Fruit fly (Drosophila melanogaster) whole organism, embryonic: ENCODE results near the gene CG5768.

Experiments
- ATbp ChIP-seq: fragments of 200-800 bp; sonication (Bioruptor generic); optimal IDR thresholded peaks from 2 replicates; lab custom pipeline; 2017; ENCODE audit warnings: missing biosample characterization, mild to moderate bottlenecking, missing genetic modification characterization, missing genetic modification reagents
- BEAF-32 ChIP-seq: fragments of 200-800 bp; sonication (Bioruptor generic); optimal IDR thresholded peaks from 3 replicates; lab custom pipeline; 2017; ENCODE audit warnings: missing biosample characterization, missing genetic modification characterization, mild to moderate bottlenecking, moderate library complexity, missing genetic modification reagents
- CG10147 ChIP-seq: fragments of 200-800 bp; sonication (Bioruptor generic); optimal IDR thresholded peaks from 2 replicates; lab custom pipeline; 2019; ENCODE audit warnings: missing biosample characterization, mild to moderate bottlenecking, missing genetic modification characterization, moderate library complexity
- CG10979 ChIP-seq: fragments of 200-800 bp; sonication (Bioruptor generic); optimal IDR thresholded peaks from 2 replicates; lab custom pipeline; 2018; ENCODE audit warnings: missing biosample characterization, mild to moderate bottlenecking, missing genetic modification characterization, moderate library complexity
- CG11695 ChIP-seq: fragments of 200-800 bp; sonication (Bioruptor generic); IDR thresholded peaks from 3 replicates; pipeline ENCODE4 v1.3.6; 2022; ENCODE audit warnings: missing biosample characterization, missing genetic modification characterization
- CG12104 ChIP-seq: fragments of 200-800 bp; sonication (Bioruptor generic); optimal IDR thresholded peaks from 3 replicates; lab custom pipeline; 2016; ENCODE audit warnings: missing biosample characterization, missing genetic modification characterization
- CG16863 ChIP-seq: fragments of 200-800 bp; sonication (Bioruptor generic); optimal IDR thresholded peaks from 3 replicates; lab custom pipeline; 2016; ENCODE audit warnings: missing biosample characterization, missing genetic modification characterization
- CG17568 ChIP-seq: fragments of 200-800 bp; sonication (Bioruptor generic); optimal IDR thresholded peaks from 2 replicates; lab custom pipeline; 2018; ENCODE audit warnings: missing biosample characterization, mild to moderate bottlenecking, missing genetic modification characterization, moderate library complexity
- CG17829 ChIP-seq: fragments of 200-800 bp; optimal IDR thresholded peaks from 2 replicates; lab custom pipeline; 2019; ENCODE audit warnings: missing biosample characterization, mild to moderate bottlenecking, missing genetic modification characterization, moderate library complexity
- CG1792 ChIP-seq: fragments of 200-800 bp; sonication (Bioruptor generic); optimal IDR thresholded peaks from 2 replicates; lab custom pipeline; 2016; ENCODE audit warnings: missing biosample characterization, missing genetic modification characterization
- CG18599 ChIP-seq: fragments of 200-800 bp; sonication (Bioruptor generic); optimal IDR thresholded peaks from 3 replicates; lab custom pipeline; 2017; ENCODE audit warnings: missing biosample characterization, missing genetic modification characterization, mild to moderate bottlenecking, moderate library complexity, missing genetic modification reagents
- CG2120 ChIP-seq: fragments of 200-800 bp; sonication (Bioruptor generic); optimal IDR thresholded peaks from 3 replicates; lab custom pipeline; 2016; ENCODE audit warnings: missing biosample characterization, missing genetic modification characterization
- CG30020 ChIP-seq: fragments of 200-800 bp; optimal IDR thresholded peaks from 2 replicates; lab custom pipeline; 2019; ENCODE audit warnings: missing biosample characterization, mild to moderate bottlenecking, missing genetic modification characterization, moderate library complexity
- CG3163 ChIP-seq: fragments of 200-800 bp; sonication (Bioruptor generic); optimal IDR thresholded peaks from 3 replicates; lab custom pipeline; 2016; ENCODE audit warnings: missing biosample characterization, missing genetic modification characterization
- CG33213 ChIP-seq: fragments of 200-800 bp; sonication (Bioruptor generic); optimal IDR thresholded peaks from 3 replicates; lab custom pipeline; 2016; ENCODE audit warnings: missing biosample characterization, missing genetic modification characterization
- CG3847 ChIP-seq: fragments of 200-800 bp; sonication (Bioruptor generic); IDR thresholded peaks from 2 replicates; pipeline ENCODE4 v1.3.6; 2022; ENCODE audit warnings: missing biosample characterization, missing genetic modification characterization
- CG42726 ChIP-seq: fragments of 200-800 bp; sonication (Bioruptor generic); IDR thresholded peaks from 2 replicates; pipeline ENCODE4 v1.3.6; 2022; ENCODE audit warnings: missing biosample characterization, missing genetic modification characterization; ENCODE audit not compliant: partially characterized antibody
- CG4404 ChIP-seq: fragments of 200-800 bp; sonication (Bioruptor generic); IDR thresholded peaks from 2 replicates; pipeline ENCODE4 v1.3.6; 2022; ENCODE audit warnings: missing biosample characterization, missing genetic modification characterization
- CG4820 ChIP-seq: fragments of 200-800 bp; sonication (Bioruptor generic); optimal IDR thresholded peaks from 3 replicates; lab custom pipeline; 2016; ENCODE audit warnings: missing biosample characterization, missing genetic modification characterization
- CG6272 ChIP-seq: fragments of 200-800 bp; sonication (Bioruptor generic); IDR thresholded peaks from 2 replicates; pipeline ENCODE4 v1.3.6; 2022; ENCODE audit warnings: missing biosample characterization, missing genetic modification characterization
- CG8281 ChIP-seq: fragments of 200-800 bp; sonication (Bioruptor generic); optimal IDR thresholded peaks from 2 replicates; lab custom pipeline; 2018; ENCODE audit warnings: missing biosample characterization, mild to moderate bottlenecking, missing genetic modification characterization, moderate library complexity
- CG8924 ChIP-seq: fragments of 200-800 bp; optimal IDR thresholded peaks from 3 replicates; lab custom pipeline; 2019; ENCODE audit warnings: missing biosample characterization, mild to moderate bottlenecking, missing genetic modification characterization, moderate library complexity
- CG8944 ChIP-seq: fragments of 200-800 bp; sonication (Bioruptor generic); optimal IDR thresholded peaks from 3 replicates; lab custom pipeline; 2016; ENCODE audit warnings: missing biosample characterization, missing genetic modification characterization
- CG9609 ChIP-seq: fragments of 200-800 bp; sonication (Bioruptor generic); optimal IDR thresholded peaks from 3 replicates; lab custom pipeline; 2016; ENCODE audit warnings: missing biosample characterization, missing genetic modification characterization
- Dbx ChIP-seq: fragments of 200-800 bp; sonication (Bioruptor generic); IDR thresholded peaks from 3 replicates; pipeline ENCODE4 v1.3.6; 2022; ENCODE audit warnings: missing biosample characterization, missing genetic modification characterization
- Dll ChIP-seq: fragments of 200-800 bp; sonication (Bioruptor generic); IDR thresholded peaks from 4 replicates; pipeline ENCODE4 v1.3.6; 2022; ENCODE audit warnings: missing biosample characterization, missing genetic modification characterization; ENCODE audit not compliant: partially characterized antibody
- HLH3B ChIP-seq: fragments of 200-800 bp; sonication (Bioruptor generic); IDR thresholded peaks from 2 replicates; pipeline ENCODE4 v1.3.6; 2022; ENCODE audit warnings: missing biosample characterization, missing genetic modification characterization
- HLH54F ChIP-seq: fragments of 200-800 bp; sonication (Bioruptor generic); optimal IDR thresholded peaks from 3 replicates; lab custom pipeline; 2016; ENCODE audit warnings: missing biosample characterization, missing genetic modification characterization
- Sry-β ChIP-seq: fragments of 200-800 bp; sonication (Bioruptor generic); optimal IDR thresholded peaks from 2 replicates; lab custom pipeline; 2018; ENCODE audit warnings: missing biosample characterization, mild to moderate bottlenecking, missing genetic modification characterization, moderate library complexity
- Sry-δ ChIP-seq: fragments of 200-800 bp; sonication (Bioruptor generic); optimal IDR thresholded peaks from 2 replicates; lab custom pipeline; 2016; ENCODE audit warnings: missing biosample characterization, missing genetic modification characterization
- Tbp ChIP-seq: fragments of >200 bp; optimal IDR thresholded peaks from 2 replicates; lab custom pipeline; 2018; ENCODE audit warnings: missing biosample characterization, missing genetic modification characterization
- ap ChIP-seq: fragments of 200-800 bp; sonication (Bioruptor generic); IDR thresholded peaks from 2 replicates; pipeline ENCODE4 v1.3.6; 2022; ENCODE audit warnings: missing biosample characterization, missing genetic modification characterization
- bab2 ChIP-seq: fragments of 200-800 bp; sonication (Bioruptor generic); optimal IDR thresholded peaks from 2 replicates; lab custom pipeline; 2016; ENCODE audit warnings: missing biosample characterization, missing genetic modification characterization
- dmrt11E ChIP-seq: fragments of 200-800 bp; sonication (Bioruptor generic); optimal IDR thresholded peaks from 3 replicates; lab custom pipeline; 2018; ENCODE audit warnings: missing biosample characterization, mild to moderate bottlenecking, missing genetic modification characterization, moderate library complexity
- gem ChIP-seq: fragments of 200-800 bp; sonication (Bioruptor generic); optimal IDR thresholded peaks from 2 replicates; lab custom pipeline; 2019; ENCODE audit warnings: missing biosample characterization, mild to moderate bottlenecking, missing genetic modification characterization, moderate library complexity
- ham ChIP-seq: fragments of 200-800 bp; sonication (Bioruptor generic); IDR thresholded peaks from 2 replicates; pipeline ENCODE4 v1.3.6; 2022; ENCODE audit warnings: missing biosample characterization, missing genetic modification characterization
- her ChIP-seq: fragments of 200-800 bp; sonication (Bioruptor generic); optimal IDR thresholded peaks from 2 replicates; lab custom pipeline; 2016; ENCODE audit warnings: missing biosample characterization, missing genetic modification characterization
- hkb ChIP-seq, 2 experiments: fragments of 200-800 bp in 1 of 2; fragments of >200 bp in 1 of 2; sonication (Bioruptor generic) in 1 of 2; IDR thresholded peaks in 1 of 2; optimal IDR thresholded peaks in 1 of 2; 2 replicates each; pipeline versions ENCODE4 v1.3.6 to Lab custom; 2017 to 2022; ENCODE audit warnings: missing biosample characterization in 1 of 2, missing genetic modification characterization in 1 of 2
- onecut ChIP-seq: fragments of 200-800 bp; sonication (Bioruptor generic); IDR thresholded peaks from 2 replicates; pipeline ENCODE4 v1.3.6; 2022; ENCODE audit warnings: missing biosample characterization, missing genetic modification characterization
- prd ChIP-seq, 3 experiments: fragments of >200 bp in 2 of 3; fragments of 200-800 bp in 1 of 3; sonication (Bioruptor generic) in 1 of 3; optimal IDR thresholded peaks in 2 of 3; IDR thresholded peaks in 1 of 3; 2 replicates in 2 of 3; 3 replicates in 1 of 3; pipeline versions ENCODE4 v1.3.6 to Lab custom; 2017 to 2022; ENCODE audit warnings: missing biosample characterization in 1 of 3, missing genetic modification characterization in 1 of 3
- pzg ChIP-seq: fragments of 200-800 bp; sonication (Bioruptor generic); optimal IDR thresholded peaks from 3 replicates; lab custom pipeline; 2018; ENCODE audit warnings: missing biosample characterization, mild to moderate bottlenecking, missing genetic modification characterization, moderate library complexity
- sens ChIP-seq: fragments of 200-800 bp; sonication (Bioruptor generic); peaks from one replicate; lab custom pipeline; 2016; ENCODE audit warnings: missing biosample characterization, missing genetic modification characterization
- slou ChIP-seq: fragments of 200-800 bp; sonication (Bioruptor generic); optimal IDR thresholded peaks from 3 replicates; lab custom pipeline; 2016; ENCODE audit warnings: missing biosample characterization, missing genetic modification characterization
- sob ChIP-seq: fragments of 200-800 bp; sonication (Bioruptor generic); IDR thresholded peaks from 2 replicates; pipeline ENCODE4 v1.3.6; 2022; ENCODE audit warnings: missing biosample characterization, missing genetic modification characterization
- tgo ChIP-seq: fragments of 200-800 bp; sonication (Bioruptor generic); IDR thresholded peaks from 3 replicates; pipeline ENCODE4 v1.3.6; 2022; ENCODE audit warnings: missing biosample characterization, missing genetic modification characterization
- tna ChIP-seq: fragments of 200-800 bp; sonication (Bioruptor generic); IDR thresholded peaks from 2 replicates; pipeline ENCODE4 v1.3.6; 2022; ENCODE audit warnings: missing biosample characterization, missing genetic modification characterization; ENCODE audit not compliant: partially characterized antibody
- zen ChIP-seq: fragments of 200-800 bp; sonication (Bioruptor generic); optimal IDR thresholded peaks from 3 replicates; lab custom pipeline; 2018; ENCODE audit warnings: missing biosample characterization, mild to moderate bottlenecking, missing genetic modification characterization, moderate library complexity

CG5768 gene

dm6 chr3R:24348420-24349190, 41.5 kb downstream of the CG5768 start, which contains the start of the genes CG5746 and CG6454 (continued):
- TF ChIP-seq CG10979 (tag; lab: Kevin White, UChicago) (peak; percentile 27), HLH54F (peak; percentile 72), ATbp (no peak), Dll (GFP tag; lab: Robert Waterston, UW) (0 out of 4 replicates have a peak, but pooled peaks have one; percentile 19), CG33213 (GFP tag; lab: Kevin White, UChicago) (peak; percentile 24), zen (tag; lab: Kevin White, UChicago) (peak; percentile 25), pzg (peak; percentile 48), onecut (peak; percentile 100), sens (peak; percentile 94), sob (GFP tag; lab: Robert Waterston, UW) (peak; percentile 59; the same call in 1 of the 2 replicates), prd (optimal IDR thresholded peaks at IDR 0.05; lab: Kevin White, UChicago) (no peak), prd (GFP tag; IDR thresholded peaks at IDR 0.05; lab: Robert Waterston, UW) (peak; percentile 69), CG8924 (tag; lab: Kevin White, UChicago) (peak; percentile 72), CG17829 (tag; lab: Kevin White, UChicago) (peak; percentile 72), tna (no peak), CG2120 (peak; percentile 82), CG9609 (GFP tag; lab: Kevin White, UChicago) (peak; percentile 73), slou (GFP tag; lab: Kevin White, UChicago) (no peak), ham (GFP tag; lab: Robert Waterston, UW) (no peak), Sry-β (peak; percentile 85), CG10147 (no peak), Tbp (peak; percentile 59), CG16863 (GFP tag; lab: Kevin White, UChicago) (peak; percentile 56), CG4820 (GFP tag; lab: Kevin White, UChicago) (peak; percentile 55), ap (GFP tag; lab: Robert Waterston, UW) (no peak), Sry-δ (GFP tag; lab: Kevin White, UChicago) (peak; percentile 38), gem (no peak), CG8281 (no peak), CG17568 (GFP tag; lab: Kevin White, UChicago) (no peak), BEAF-32 (peak; percentile 44), tgo (GFP tag; lab: Robert Waterston, UW) (peak; percentile 41; the same call in 1 of the 3 replicates), CG3163 (GFP tag; lab: Kevin White, UChicago) (peak; percentile 56), CG1792 (GFP tag; lab: Kevin White, UChicago) (peak; percentile 12), dmrt11E (tag; lab: Kevin White, UChicago) (peak; percentile 61), CG8944 (peak; percentile 24), Dbx (GFP tag; lab: Robert Waterston, UW) (0 out of 3 replicates have a peak, but pooled peaks have one; percentile 48), CG12104 (GFP tag; lab: Kevin White, UChicago) (peak; percentile 46), her (GFP tag; lab: Kevin White, UChicago) (no peak), HLH3B (peak; percentile 51; the same call in 1 of the 2 replicates), CG6272 (GFP tag; lab: Robert Waterston, UW) (0 out of 2 replicates have a peak, but pooled peaks have one; percentile 32), bab2 (peak; percentile 59), hkb (optimal IDR thresholded peaks at IDR 0.05; lab: Kevin White, UChicago) (no peak), hkb (GFP tag; IDR thresholded peaks at IDR 0.05; lab: Robert Waterston, UW) (peak; percentile 25; the same call in 1 of the 2 replicates), CG3847 (0 out of 2 replicates have a peak, but pooled peaks have one; percentile 33), CG30020 (tag; lab: Kevin White, UChicago) (peak; percentile 69), CG42726 (GFP tag; lab: Robert Waterston, UW) (0 out of 2 replicates have a peak, but pooled peaks have one; percentile 5), CG4404 (GFP tag; lab: Robert Waterston, UW) (no peak), CG11695 (no peak), CG18599 (GFP tag; lab: Kevin White, UChicago) (no peak)
